Fruit fly (Drosophila melanogaster) whole organism, wandering third instar larva: ENCODE data around the gene Uch.

ENCODE experiments used
- HLH106 ChIP-seq: fragments of 200-800 bp; optimal IDR thresholded peaks from 3 replicates; lab custom pipeline; 2019; ENCODE audit warnings: missing biosample characterization, mild to moderate bottlenecking, missing genetic modification characterization, moderate library complexity
- Hnf4 ChIP-seq: fragments of 200-800 bp; sonication (Bioruptor generic); optimal IDR thresholded peaks from 2 replicates; lab custom pipeline; 2016; ENCODE audit warnings: missing biosample characterization, mild to moderate bottlenecking, missing genetic modification characterization
- Myc ChIP-seq: fragments of >200 bp; optimal IDR thresholded peaks from 2 replicates; lab custom pipeline; 2017
- br ChIP-seq: fragments of 200-800 bp; sonication (Bioruptor generic); optimal IDR thresholded peaks from 2 replicates; lab custom pipeline; 2016; ENCODE audit warnings: missing biosample characterization, missing genetic modification characterization
- dsf ChIP-seq: sonication (Bioruptor generic); optimal IDR thresholded peaks from 2 replicates; lab custom pipeline; 2016; ENCODE audit warnings: missing biosample characterization, missing genetic modification characterization, borderline replicate concordance
- usp ChIP-seq: fragments of >200 bp; optimal IDR thresholded peaks from 2 replicates; lab custom pipeline; 2017; ENCODE audit warnings: missing biosample characterization, missing genetic modification characterization

- TF ChIP-seq dsf (GFP tag; lab: Kevin White, UChicago), result peak; percentile 13
- peak; percentile 76 for TF ChIP-seq HLH106 (tag; lab: Kevin White, UChicago)
- no peak for TF ChIP-seq usp (GFP tag; lab: Kevin White, UChicago)
- peak; percentile 89 for TF ChIP-seq Myc (lab: Kevin White, UChicago)
- TF ChIP-seq Hnf4 (GFP tag; lab: Kevin White, UChicago), result peak; percentile 44
- peak; percentile 41 for TF ChIP-seq br (GFP tag; lab: Kevin White, UChicago)
Measured at dm6 chr2L:2196590-2197474, 17.2 kb downstream of the Uch start.
